Fruit fly (Drosophila melanogaster): ENCODE data around the gene CG13282.

dm6 chr2L:16839665-16840064, 5.4 kb upstream of the CG13282 start:
- TF ChIP-seq dmrt93B (GFP tag; optimal IDR thresholded peaks at IDR 0.05) (no peak), Mio (GFP tag; optimal IDR thresholded peaks at IDR 0.05) (no peak), CG32264 (GFP tag; optimal IDR thresholded peaks at IDR 0.05) (no peak), Vsx2 (GFP tag; optimal IDR thresholded peaks at IDR 0.05; ENCODE audit: partially characterized antibody) (no peak), fru (GFP tag; optimal IDR thresholded peaks at IDR 0.05) (no peak), Sp1 (GFP tag; optimal IDR thresholded peaks at IDR 0.05) (no peak), lola (GFP tag; optimal IDR thresholded peaks at IDR 0.05) (no peak)

All from whole organism, wandering third instar larva.